Worm (Caenorhabditis elegans): ENCODE results near the gene ccch-3.

ce11 chrV:12634050-12634449, 25.4 kb downstream of the ccch-3 start:
- no peak for TF ChIP-seq pax-3 (tag; optimal IDR thresholded peaks at IDR 0.05)
- no peak for TF ChIP-seq nhr-77 (tag; optimal IDR thresholded peaks at IDR 0.05)
- no peak for TF ChIP-seq ceh-90 (tag; optimal IDR thresholded peaks at IDR 0.05)
- TF ChIP-seq unc-62 (GFP tag; optimal IDR thresholded peaks at IDR 0.05), result no peak
- TF ChIP-seq ama-1 (optimal IDR thresholded peaks at IDR 0.05), result no peak
- no peak for TF ChIP-seq isw-1 (GFP tag; IDR thresholded peaks at IDR 0.05)
